Fruit fly (Drosophila melanogaster): Measurements from ENCODE around the gene PIG-T.

- TF ChIP-seq pan (optimal IDR thresholded peaks at IDR 0.05) (no peak), usp (GFP tag; optimal IDR thresholded peaks at IDR 0.05) (no peak)
Observed at dm6 chrX:8409793-8410192, 2.7 kb upstream of the PIG-T start.

Measured in whole organism.